Worm (Caenorhabditis elegans) whole organism, L4/young adult: ENCODE measurements around the gene srbc-24.
"Not testable (repeated sequence)": the region's sequence is repeated elsewhere in the genome, so short reads cannot be mapped to it uniquely, and the experiment has no call there.

Experiments
- W03F9.2 ChIP-seq: fragments of 150-350 bp; optimal IDR thresholded peaks from 2 replicates; lab custom pipeline; 2014; ENCODE audit warnings: missing biosample characterization, missing genetic modification characterization
- dao-5 ChIP-seq: sonication (generic microtip); optimal IDR thresholded peaks from 2 replicates; lab custom pipeline; 2016; ENCODE audit warnings: missing genotype, missing genetic modification characterization, moderate library complexity, missing compliant biosample characterization
- him-1 ChIP-seq: sonication (generic microtip); optimal IDR thresholded peaks from 2 replicates; lab custom pipeline; 2016; ENCODE audit warnings: missing genotype, missing genetic modification reagents, missing genetic modification characterization, missing compliant biosample characterization

Gene srbc-24

ce11 chrV:2135323-2135722 lies 16.2 kb upstream of the srbc-24 start:
- TF ChIP-seq him-1 (tag; lab: Kevin White, UChicago) (peak; percentile 42), dao-5 (tag; lab: Kevin White, UChicago) (no peak)

DNA sequence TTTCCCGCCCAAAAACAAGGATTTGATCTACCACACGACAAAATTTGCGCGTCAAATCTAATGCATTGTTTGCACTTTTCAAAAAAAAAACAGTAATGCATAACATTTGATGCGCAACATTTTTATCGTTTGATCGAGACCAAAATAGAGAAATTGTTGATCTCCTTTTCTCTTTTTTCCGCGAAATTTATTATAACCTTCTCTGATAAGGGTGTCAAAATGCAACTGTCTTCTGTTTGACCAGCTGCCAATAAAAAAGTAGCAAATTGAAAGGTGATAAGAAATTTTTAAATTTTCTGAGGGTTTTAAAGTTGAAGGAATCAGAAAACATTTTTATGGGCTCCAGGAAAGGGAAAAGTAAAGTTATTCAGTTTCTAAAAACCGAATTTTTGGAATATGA lies 14.5 kb upstream of the srbc-24 start:
- TF ChIP-seq him-1 (tag; lab: Kevin White, UChicago) = no peak
- no peak for TF ChIP-seq W03F9.2 (tag; lab: Kevin White, UChicago)
- TF ChIP-seq dao-5 (tag; lab: Kevin White, UChicago) = no peak

ce11 chrV:2138287-2138686 lies 13.3 kb upstream of the srbc-24 start:
- no peak for TF ChIP-seq W03F9.2 (tag; lab: Kevin White, UChicago)
- peak; percentile 23 for TF ChIP-seq him-1 (tag; lab: Kevin White, UChicago)

- TF ChIP-seq him-1 (tag; lab: Kevin White, UChicago) (no peak), W03F9.2 (tag; lab: Kevin White, UChicago) (no peak), dao-5 (tag; lab: Kevin White, UChicago) (no peak)
Measured at ce11 chrV:2139918-2140317, 11.6 kb upstream of the srbc-24 start, which contains the start of gene F22F7.7. F22F7.7 (minus strand) TSS chrV:2140042.

DNA sequence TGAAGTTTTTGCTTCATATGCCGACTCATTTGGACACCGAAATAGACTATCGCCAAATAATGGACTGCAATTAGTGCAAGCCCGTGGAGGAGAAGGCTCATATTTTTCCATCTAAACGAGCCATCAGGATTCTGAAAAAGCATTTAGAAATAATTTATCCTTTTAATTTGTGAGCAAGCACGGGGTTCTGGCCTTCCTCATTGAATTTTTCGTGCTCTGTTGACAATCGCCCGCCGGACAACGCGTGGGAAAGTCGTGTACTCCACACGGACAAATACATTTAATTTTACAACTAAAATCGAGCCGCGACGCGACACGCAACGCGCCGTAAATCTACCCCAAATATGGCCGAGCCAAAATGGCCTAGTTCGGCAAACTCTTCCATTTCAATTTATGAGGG lies 7.2 kb upstream of the srbc-24 start, which contains the start of gene F22F7.12:
TSS of gene F22F7.12 (minus strand) at position 101 of the 400 bp plus-strand sequence.
- not testable (repeated sequence) for TF ChIP-seq dao-5, him-1, W03F9.2 (tag; lab: Kevin White, UChicago)

- TF ChIP-seq dao-5 (tag; lab: Kevin White, UChicago) (no peak), him-1 (tag; lab: Kevin White, UChicago) (no peak), W03F9.2 (tag; lab: Kevin White, UChicago) (no peak)
Measured at ce11 chrV:2146044-2146443, 5.5 kb upstream of the srbc-24 start, which contains the start of gene str-52. str-52 (minus strand) TSS chrV:2146144.

ce11 chrV:2146795-2147194 lies 4.8 kb upstream of the srbc-24 start, which contains the start of gene srbc-20:
srbc-20 (plus strand) TSS chrV:2147095.
- TF ChIP-seq dao-5 (tag; lab: Kevin White, UChicago) (no peak), W03F9.2 (tag; lab: Kevin White, UChicago) (no peak), him-1 (tag; lab: Kevin White, UChicago) (no peak)

DNA sequence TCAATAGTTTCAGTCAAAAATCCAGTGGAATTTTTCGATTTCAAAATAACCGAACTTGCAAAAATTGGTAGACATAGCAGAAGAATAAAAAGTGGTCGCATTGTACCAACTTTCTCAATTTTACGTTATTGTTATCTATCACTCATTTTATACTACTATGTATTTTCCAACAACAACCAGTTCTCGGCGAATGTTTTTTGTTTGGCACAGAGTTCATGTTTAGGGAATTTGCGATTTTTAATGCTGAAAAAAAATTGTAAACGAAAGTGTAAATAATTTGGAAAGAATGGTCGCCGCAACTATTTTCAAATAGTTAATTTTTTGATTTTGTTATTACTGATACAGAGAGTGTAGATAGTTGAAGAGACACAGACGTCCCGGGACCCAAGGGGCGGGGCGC lies 2.1 kb upstream of the srbc-24 start, which contains the start of gene C45H4.21:
TSS of gene C45H4.21 (minus strand) at position 101 of the 400 bp plus-strand sequence.
- TF ChIP-seq W03F9.2 (tag; lab: Kevin White, UChicago) = no peak
- TF ChIP-seq him-1 (tag; lab: Kevin White, UChicago) = no peak
- TF ChIP-seq dao-5 (tag; lab: Kevin White, UChicago) = no peak

- no peak for TF ChIP-seq dao-5 (tag; lab: Kevin White, UChicago)
- no peak for TF ChIP-seq him-1 (tag; lab: Kevin White, UChicago)
- no peak for TF ChIP-seq W03F9.2 (tag; lab: Kevin White, UChicago)
Measured at ce11 chrV:2150876-2151275, 682 bp upstream of the srbc-24 start, which contains the start of gene C45H4.13. C45H4.13 (minus strand) TSS chrV:2150976.

- TF ChIP-seq dao-5 (tag; lab: Kevin White, UChicago) = no peak
- no peak for TF ChIP-seq him-1 (tag; lab: Kevin White, UChicago)
- TF ChIP-seq W03F9.2 (tag; lab: Kevin White, UChicago) = no peak
Measured at ce11 chrV:2153274-2153673, 1.7 kb downstream of the srbc-24 start, which contains the start of gene srbc-23. srbc-23 (plus strand) TSS chrV:2153574.

- no peak for TF ChIP-seq dao-5 (tag; lab: Kevin White, UChicago)
- no peak for TF ChIP-seq him-1 (tag; lab: Kevin White, UChicago)
- TF ChIP-seq W03F9.2 (tag; lab: Kevin White, UChicago) = no peak
Measured at ce11 chrV:2155232-2155631, 3.7 kb downstream of the srbc-24 start, which contains the start of gene srbc-21. srbc-21 (plus strand) TSS chrV:2155532.

DNA sequence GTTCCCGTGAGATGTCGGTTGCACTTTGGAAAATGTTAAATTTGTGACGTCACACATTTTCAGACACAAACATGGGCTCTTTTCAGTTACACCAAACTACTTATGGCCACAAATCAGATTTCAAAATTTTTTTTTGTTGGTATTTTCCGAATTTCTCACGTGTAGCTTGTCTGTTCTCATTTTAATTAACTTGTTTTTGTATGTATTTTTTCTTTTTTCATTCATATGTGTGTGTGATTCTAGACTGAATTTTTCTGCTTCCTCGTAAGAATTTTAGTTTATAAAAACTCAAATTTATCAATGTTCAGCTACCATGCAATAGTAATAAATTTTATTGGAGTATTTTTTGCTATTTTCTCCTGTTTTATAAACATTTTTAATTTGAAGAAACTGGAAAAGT lies 5.3 kb downstream of the srbc-24 start, which contains the start of gene srbc-22:
TSS of gene srbc-22 (plus strand) at position 301 of the 400 bp plus-strand sequence.
- no peak for TF ChIP-seq him-1 (tag; lab: Kevin White, UChicago)
- no peak for TF ChIP-seq dao-5 (tag; lab: Kevin White, UChicago)
- TF ChIP-seq W03F9.2 (tag; lab: Kevin White, UChicago) = no peak

DNA sequence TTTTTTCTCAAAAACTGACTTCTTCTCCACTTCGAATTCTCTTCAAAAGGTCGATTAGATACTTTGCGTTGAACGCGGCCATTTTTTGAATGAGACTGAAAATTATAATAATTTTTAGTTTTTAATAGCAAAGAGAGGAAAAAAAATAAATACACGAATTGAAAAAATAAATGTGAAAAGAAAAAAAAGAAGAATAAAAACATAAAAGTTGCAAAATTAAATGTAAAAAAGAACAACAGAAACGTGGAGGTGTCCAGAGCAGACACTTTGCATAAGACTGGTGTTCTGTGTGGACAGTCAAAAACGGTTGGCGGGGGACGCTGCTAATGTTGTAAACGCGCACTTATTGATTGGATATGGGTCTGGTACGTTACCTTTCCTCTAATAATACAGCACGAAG lies 7.8 kb downstream of the srbc-24 start, which contains the start of gene C45H4.14:
TSS of gene C45H4.14 (minus strand) at position 101 of the 400 bp plus-strand sequence.
- TF ChIP-seq him-1 (tag; lab: Kevin White, UChicago) (no peak), W03F9.2 (tag; lab: Kevin White, UChicago) (no peak), dao-5 (tag; lab: Kevin White, UChicago) (no peak)

ce11 chrV:2163735-2164134 lies 12.2 kb downstream of the srbc-24 start, which contains the start of gene str-255:
str-255 (minus strand) TSS chrV:2163835.
- no peak for TF ChIP-seq dao-5 (tag; lab: Kevin White, UChicago)
- no peak for TF ChIP-seq him-1 (tag; lab: Kevin White, UChicago)
